Fruit fly (Drosophila melanogaster) whole organism, embryonic: ENCODE measurements around the gene Vm34Ca.

Experiments used
- CG10267 ChIP-seq: fragments of 200-800 bp; sonication (Bioruptor generic); optimal IDR thresholded peaks from 2 replicates; lab custom pipeline; 2018; ENCODE audit warnings: missing biosample characterization, mild to moderate bottlenecking, missing genetic modification characterization, moderate library complexity
- CG10543 ChIP-seq: fragments of 200-800 bp; sonication (Bioruptor generic); optimal IDR thresholded peaks from 3 replicates; lab custom pipeline; 2017; ENCODE audit warnings: missing biosample characterization, mild to moderate bottlenecking, missing genetic modification characterization, moderate library complexity
- CG12391 ChIP-seq: fragments of 200-800 bp; sonication (Bioruptor generic); optimal IDR thresholded peaks from 3 replicates; lab custom pipeline; 2018; ENCODE audit warnings: missing biosample characterization, mild to moderate bottlenecking, missing genetic modification characterization, moderate library complexity
- CG12942 ChIP-seq: fragments of 200-800 bp; sonication (Bioruptor generic); optimal IDR thresholded peaks from 3 replicates; lab custom pipeline; 2016; ENCODE audit warnings: missing biosample characterization, missing genetic modification characterization
- CG13775 ChIP-seq: fragments of 200-800 bp; sonication (Bioruptor generic); optimal IDR thresholded peaks from 3 replicates; lab custom pipeline; 2017; ENCODE audit warnings: missing biosample characterization, mild to moderate bottlenecking, missing genetic modification characterization
- CG15011 ChIP-seq: fragments of 200-800 bp; sonication (Bioruptor generic); optimal IDR thresholded peaks from 3 replicates; lab custom pipeline; 2018; ENCODE audit warnings: missing biosample characterization, mild to moderate bottlenecking, missing genetic modification characterization
- CG15269 ChIP-seq: fragments of 200-800 bp; sonication (Bioruptor generic); optimal IDR thresholded peaks from 2 replicates; lab custom pipeline; 2018; ENCODE audit warnings: missing biosample characterization, mild to moderate bottlenecking, missing genetic modification characterization, moderate library complexity
- CG15514 ChIP-seq: fragments of 200-800 bp; sonication (Bioruptor generic); optimal IDR thresholded peaks from 3 replicates; lab custom pipeline; 2017; ENCODE audit warnings: missing biosample characterization, missing genetic modification characterization, mild to moderate bottlenecking, moderate library complexity, missing genetic modification reagents
- CG1602 ChIP-seq: fragments of 200-800 bp; sonication (Bioruptor generic); optimal IDR thresholded peaks from 3 replicates; lab custom pipeline; 2016; ENCODE audit warnings: missing biosample characterization, missing genetic modification characterization
- CG1647 ChIP-seq: fragments of 200-800 bp; sonication (Bioruptor generic); optimal IDR thresholded peaks from 3 replicates; lab custom pipeline; 2016; ENCODE audit warnings: missing biosample characterization, missing genetic modification characterization
- CG17802 ChIP-seq: fragments of 200-800 bp; sonication (Bioruptor generic); optimal IDR thresholded peaks from 2 replicates; lab custom pipeline; 2018; ENCODE audit warnings: missing biosample characterization, mild to moderate bottlenecking, missing genetic modification characterization, moderate library complexity
- CG17829 ChIP-seq: fragments of 200-800 bp; optimal IDR thresholded peaks from 2 replicates; lab custom pipeline; 2019; ENCODE audit warnings: missing biosample characterization, mild to moderate bottlenecking, missing genetic modification characterization, moderate library complexity
- CG17912 ChIP-seq: fragments of 200-800 bp; sonication (Bioruptor generic); optimal IDR thresholded peaks from 2 replicates; lab custom pipeline; 2018; ENCODE audit warnings: missing biosample characterization, mild to moderate bottlenecking, missing genetic modification characterization
- CG3838 ChIP-seq: fragments of 200-800 bp; sonication (Bioruptor generic); optimal IDR thresholded peaks from 3 replicates; lab custom pipeline; 2016; ENCODE audit warnings: missing biosample characterization, missing genetic modification characterization
- CG4424 ChIP-seq: fragments of 200-800 bp; sonication (Bioruptor generic); optimal IDR thresholded peaks from 3 replicates; lab custom pipeline; 2016; ENCODE audit warnings: missing biosample characterization, missing genetic modification characterization
- CG4730 ChIP-seq: fragments of 200-800 bp; sonication (Bioruptor generic); IDR thresholded peaks from 2 replicates; pipeline ENCODE4 v1.3.6; 2022; ENCODE audit warnings: missing biosample characterization, missing genetic modification characterization
- CG7839 ChIP-seq: fragments of 200-800 bp; sonication (Bioruptor generic); optimal IDR thresholded peaks from 3 replicates; lab custom pipeline; 2018; ENCODE audit warnings: missing biosample characterization, mild to moderate bottlenecking, missing genetic modification characterization, moderate library complexity
- CG8924 ChIP-seq: fragments of 200-800 bp; optimal IDR thresholded peaks from 3 replicates; lab custom pipeline; 2019; ENCODE audit warnings: missing biosample characterization, mild to moderate bottlenecking, missing genetic modification characterization, moderate library complexity
- CG8944 ChIP-seq: fragments of 200-800 bp; sonication (Bioruptor generic); optimal IDR thresholded peaks from 3 replicates; lab custom pipeline; 2016; ENCODE audit warnings: missing biosample characterization, missing genetic modification characterization
- CG9932 ChIP-seq: fragments of 200-800 bp; sonication (Bioruptor generic); IDR thresholded peaks from 2 replicates; pipeline ENCODE4 v1.3.6; 2022; ENCODE audit warnings: missing biosample characterization, missing genetic modification characterization
- CTCF ChIP-seq: fragments of 200-800 bp; sonication (Bioruptor generic); optimal IDR thresholded peaks from 2 replicates; lab custom pipeline; 2017; ENCODE audit warnings: missing biosample characterization, mild to moderate bottlenecking, missing genetic modification characterization, moderate library complexity
- D19B ChIP-seq: fragments of 200-800 bp; sonication (Bioruptor generic); optimal IDR thresholded peaks from 2 replicates; lab custom pipeline; 2017; ENCODE audit warnings: missing biosample characterization, mild to moderate bottlenecking, missing genetic modification characterization
- E2f1 ChIP-seq: fragments of 200-800 bp; sonication (Bioruptor generic); IDR thresholded peaks from 2 replicates; pipeline ENCODE4 v1.3.6; 2022; ENCODE audit warnings: missing biosample characterization, missing genetic modification characterization
- Eip74EF ChIP-seq, 2 experiments: fragments of 200-800 bp in 1 of 2; fragments of >200 bp in 1 of 2; sonication (Bioruptor generic) in 1 of 2; optimal IDR thresholded peaks; 2 replicates each; lab custom pipeline; 2017 to 2019; ENCODE audit warnings: missing biosample characterization in 2 of 2, missing genetic modification characterization in 2 of 2, mild to moderate bottlenecking in 1 of 2, moderate library complexity in 1 of 2
- Ets65A ChIP-seq: fragments of 200-800 bp; sonication (Bioruptor generic); peaks from one replicate; lab custom pipeline; 2016; ENCODE audit warnings: missing biosample characterization, missing genetic modification characterization
- Hr51 ChIP-seq, 2 experiments: fragments of 200-800 bp; sonication (Bioruptor generic); optimal IDR thresholded peaks; 2 replicates in 1 of 2; 3 replicates in 1 of 2; lab custom pipeline; 2016 to 2018; ENCODE audit warnings: missing biosample characterization in 2 of 2, missing genetic modification characterization in 2 of 2, mild to moderate bottlenecking in 1 of 2, moderate library complexity in 1 of 2
- Hr78 ChIP-seq, 2 experiments: fragments of 200-800 bp in 1 of 2; fragments of >200 bp in 1 of 2; sonication (Bioruptor generic) in 1 of 2; optimal IDR thresholded peaks; 2 replicates each; lab custom pipeline; 2017 to 2019; ENCODE audit warnings: missing biosample characterization in 2 of 2, missing genetic modification characterization in 2 of 2, mild to moderate bottlenecking in 1 of 2, moderate library complexity in 1 of 2
- MESR4 ChIP-seq: fragments of 200-800 bp; sonication (Bioruptor generic); optimal IDR thresholded peaks from 2 replicates; lab custom pipeline; 2018; ENCODE audit warnings: missing biosample characterization, mild to moderate bottlenecking, missing genetic modification characterization, moderate library complexity
- Nf-YA ChIP-seq: fragments of 200-800 bp; sonication (Bioruptor generic); IDR thresholded peaks from 2 replicates; pipeline ENCODE4 v1.3.6; 2022; ENCODE audit warnings: missing biosample characterization, missing genetic modification characterization
- Pdp1 ChIP-seq, 2 experiments: fragments of 200-800 bp; sonication (Bioruptor generic); optimal IDR thresholded peaks; 3 replicates each; lab custom pipeline; 2016; ENCODE audit warnings: missing biosample characterization in 2 of 2, missing genetic modification characterization in 2 of 2, mild to moderate bottlenecking in 1 of 2, moderate library complexity in 1 of 2
- Sox100B ChIP-seq: fragments of 200-800 bp; sonication (Bioruptor generic); optimal IDR thresholded peaks from 3 replicates; lab custom pipeline; 2018; ENCODE audit warnings: missing biosample characterization, mild to moderate bottlenecking, missing genetic modification characterization
- Sox102F ChIP-seq: fragments of 200-800 bp; sonication (Bioruptor generic); optimal IDR thresholded peaks from 2 replicates; lab custom pipeline; 2018; ENCODE audit warnings: missing biosample characterization, mild to moderate bottlenecking, missing genetic modification characterization, moderate library complexity
- Vsx1 ChIP-seq: fragments of 200-800 bp; sonication (Bioruptor generic); optimal IDR thresholded peaks from 2 replicates; lab custom pipeline; 2017; ENCODE audit warnings: missing biosample characterization, mild to moderate bottlenecking, missing genetic modification characterization, missing genetic modification reagents
- ab ChIP-seq: fragments of 200-800 bp; sonication (Bioruptor generic); optimal IDR thresholded peaks from 2 replicates; lab custom pipeline; 2016; ENCODE audit warnings: missing biosample characterization, missing genetic modification characterization
- br ChIP-seq: fragments of >200 bp; optimal IDR thresholded peaks from 2 replicates; lab custom pipeline; 2017
- danr ChIP-seq: fragments of 200-800 bp; sonication (Bioruptor generic); IDR thresholded peaks from 2 replicates; pipeline ENCODE4 v1.3.6; 2022; ENCODE audit warnings: missing biosample characterization, missing genetic modification characterization
- en ChIP-seq: fragments of 200-800 bp; sonication (Bioruptor generic); optimal IDR thresholded peaks from 2 replicates; lab custom pipeline; 2016; ENCODE audit warnings: missing biosample characterization, missing genetic modification characterization
- fd3F ChIP-seq: fragments of 200-800 bp; sonication (Bioruptor generic); optimal IDR thresholded peaks from 2 replicates; lab custom pipeline; 2018; ENCODE audit warnings: missing biosample characterization, mild to moderate bottlenecking, missing genetic modification characterization, moderate library complexity
- fd64A ChIP-seq: fragments of 200-800 bp; sonication (Bioruptor generic); optimal IDR thresholded peaks from 3 replicates; lab custom pipeline; 2018; ENCODE audit warnings: missing biosample characterization, mild to moderate bottlenecking, missing genetic modification characterization
- gfzf ChIP-seq: fragments of 200-800 bp; sonication (Bioruptor generic); optimal IDR thresholded peaks from 2 replicates; lab custom pipeline; 2016; ENCODE audit warnings: missing biosample characterization, mild to moderate bottlenecking, missing genetic modification characterization, moderate library complexity
- grau ChIP-seq: fragments of 200-800 bp; optimal IDR thresholded peaks from 3 replicates; lab custom pipeline; 2019; ENCODE audit warnings: missing biosample characterization, mild to moderate bottlenecking, missing genetic modification characterization, moderate library complexity
- gro ChIP-seq: fragments of 200-800 bp; sonication (Bioruptor generic); optimal IDR thresholded peaks from 2 replicates; lab custom pipeline; 2016; ENCODE audit warnings: missing biosample characterization, missing genetic modification characterization
- gsb-n ChIP-seq: fragments of 200-800 bp; sonication (Bioruptor generic); optimal IDR thresholded peaks from 3 replicates; lab custom pipeline; 2018; ENCODE audit warnings: missing biosample characterization, mild to moderate bottlenecking, missing genetic modification characterization
- h ChIP-seq: fragments of >200 bp; optimal IDR thresholded peaks from 2 replicates; lab custom pipeline; 2017
- hb ChIP-seq: fragments of 200-800 bp; sonication (Bioruptor generic); IDR thresholded peaks from 3 replicates; pipeline ENCODE4 v1.3.6; 2022; ENCODE audit warnings: missing biosample characterization, missing genetic modification characterization; ENCODE audit not compliant: partially characterized antibody
- mam ChIP-seq: fragments of 200-800 bp; sonication (Bioruptor generic); optimal IDR thresholded peaks from 3 replicates; lab custom pipeline; 2016; ENCODE audit warnings: missing biosample characterization, missing genetic modification characterization
- nerfin-2 ChIP-seq: fragments of 200-800 bp; sonication (Bioruptor generic); IDR thresholded peaks from 2 replicates; pipeline ENCODE4 v1.3.6; 2022; ENCODE audit warnings: missing biosample characterization, missing genetic modification characterization; ENCODE audit not compliant: partially characterized antibody
- odd ChIP-seq: fragments of 200-800 bp; sonication (Bioruptor generic); optimal IDR thresholded peaks from 2 replicates; lab custom pipeline; 2017; ENCODE audit warnings: missing biosample characterization, mild to moderate bottlenecking, missing genetic modification characterization
- slou ChIP-seq: fragments of 200-800 bp; sonication (Bioruptor generic); optimal IDR thresholded peaks from 3 replicates; lab custom pipeline; 2016; ENCODE audit warnings: missing biosample characterization, missing genetic modification characterization
- trem ChIP-seq: fragments of 200-800 bp; optimal IDR thresholded peaks from 3 replicates; lab custom pipeline; 2019; ENCODE audit warnings: missing biosample characterization, mild to moderate bottlenecking, missing genetic modification characterization, moderate library complexity
- twi ChIP-seq: fragments of 200-800 bp; optimal IDR thresholded peaks from 2 replicates; lab custom pipeline; 2019; ENCODE audit warnings: missing biosample characterization, mild to moderate bottlenecking, missing genetic modification characterization, moderate library complexity
- zf30C ChIP-seq: fragments of 200-800 bp; sonication (Bioruptor generic); optimal IDR thresholded peaks from 3 replicates; lab custom pipeline; 2018; ENCODE audit warnings: missing biosample characterization, mild to moderate bottlenecking, missing genetic modification characterization

Vm34Ca gene

DNA sequence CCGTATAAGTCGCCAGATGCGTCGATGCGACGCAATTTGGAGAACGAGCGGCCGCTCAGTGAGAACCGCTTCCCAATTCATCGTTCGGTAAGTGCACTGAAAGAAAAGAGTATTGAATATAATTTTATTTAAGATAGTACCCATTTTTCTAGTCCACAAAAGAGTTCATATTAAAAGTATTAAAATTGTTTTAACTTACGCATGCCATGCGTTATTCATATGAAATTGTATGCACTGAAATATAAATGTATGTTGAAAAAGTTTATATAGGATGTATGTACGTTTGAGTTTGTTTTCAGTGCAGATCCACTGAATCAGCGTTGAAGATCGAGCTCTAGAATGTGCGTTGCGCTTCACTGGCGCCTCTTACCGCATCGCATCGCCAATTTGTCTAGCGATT is 11.9 kb downstream of the Vm34Ca start (continued):
- no peak for TF ChIP-seq nerfin-2
- no peak for TF ChIP-seq E2f1 (GFP tag; lab: Robert Waterston, UW)
- TF ChIP-seq CG9932 (GFP tag; lab: Robert Waterston, UW), result no peak
- TF ChIP-seq Eip74EF (GFP tag; optimal IDR thresholded peaks at IDR 0.05; lab: Kevin White, UChicago), result no peak
- peak; percentile 24 for TF ChIP-seq CG7839 (tag; lab: Kevin White, UChicago)
- no peak for TF ChIP-seq D19B (GFP tag; lab: Kevin White, UChicago)
- no peak for TF ChIP-seq danr (GFP tag; lab: Robert Waterston, UW)
- TF ChIP-seq gsb-n, result no peak
- TF ChIP-seq CG3838, result no peak
- TF ChIP-seq CG12942 (GFP tag; lab: Kevin White, UChicago), result no peak
- no peak for TF ChIP-seq CG17912 (GFP tag; lab: Kevin White, UChicago)
- TF ChIP-seq Sox102F, result peak; percentile 16
- TF ChIP-seq CG10267 (tag; lab: Kevin White, UChicago), result no peak
- peak; percentile 3 for TF ChIP-seq CG15514 (GFP tag; lab: Kevin White, UChicago)
- no peak for TF ChIP-seq twi (tag; lab: Kevin White, UChicago)
- no peak for TF ChIP-seq fd64A (GFP tag; lab: Kevin White, UChicago)
- TF ChIP-seq CG17802, result no peak
- no peak for TF ChIP-seq fd3F (GFP tag; lab: Kevin White, UChicago)
- TF ChIP-seq MESR4, result no peak
- no peak for TF ChIP-seq Sox100B (GFP tag; lab: Kevin White, UChicago)
- TF ChIP-seq Ets65A (GFP tag; lab: Kevin White, UChicago), result no peak
- TF ChIP-seq br, result no peak
- TF ChIP-seq CG12391 (tag; lab: Kevin White, UChicago), result peak; percentile 2
- no peak for TF ChIP-seq CG8924
- peak; percentile 29 for TF ChIP-seq grau (tag; lab: Kevin White, UChicago)
- no peak for TF ChIP-seq gfzf (GFP tag; lab: Kevin White, UChicago)
- peak; percentile 18 for TF ChIP-seq CG15269 (tag; lab: Kevin White, UChicago)
- TF ChIP-seq h (lab: Kevin White, UChicago), result no peak
- TF ChIP-seq trem, result no peak
- peak in 1 of 2 experiments; percentile 11 for TF ChIP-seq Hr51 (GFP tag; optimal IDR thresholded peaks at IDR 0.05; lab: Kevin White, UChicago)
- TF ChIP-seq zf30C (GFP tag; lab: Kevin White, UChicago), result peak; percentile 15
- TF ChIP-seq CG15011 (GFP tag; lab: Kevin White, UChicago), result no peak
- TF ChIP-seq Pdp1 (GFP tag; optimal IDR thresholded peaks at IDR 0.05; lab: Kevin White, UChicago), result peak in 1 of 2 experiments; percentile 4
- TF ChIP-seq en (GFP tag; lab: Kevin White, UChicago), result no peak
- no peak for TF ChIP-seq CG4730
- no peak for TF ChIP-seq odd
- TF ChIP-seq CG17829 (tag; lab: Kevin White, UChicago), result no peak
- no peak for TF ChIP-seq Vsx1 (GFP tag; lab: Kevin White, UChicago)
- no peak for TF ChIP-seq Hr78 (GFP tag; optimal IDR thresholded peaks at IDR 0.05; lab: Kevin White, UChicago)
- no peak for TF ChIP-seq hb (GFP tag; lab: Robert Waterston, UW)
- no peak for TF ChIP-seq CG10543
- TF ChIP-seq slou (GFP tag; lab: Kevin White, UChicago), result no peak
- no peak for TF ChIP-seq CTCF (GFP tag; lab: Kevin White, UChicago)
- no peak for TF ChIP-seq CG1602 (GFP tag; lab: Kevin White, UChicago)
- TF ChIP-seq CG8944, result no peak
- TF ChIP-seq mam (GFP tag; lab: Kevin White, UChicago), result no peak
- no peak for TF ChIP-seq gro (GFP tag; lab: Kevin White, UChicago)
- TF ChIP-seq ab (GFP tag; lab: Kevin White, UChicago), result no peak
- TF ChIP-seq CG1647 (GFP tag; lab: Kevin White, UChicago), result no peak
- TF ChIP-seq CG13775 (GFP tag; lab: Kevin White, UChicago), result peak; percentile 5
- TF ChIP-seq CG4424 (GFP tag; lab: Kevin White, UChicago), result no peak
- no peak for TF ChIP-seq Nf-YA (GFP tag; lab: Robert Waterston, UW)
